Worm (Caenorhabditis elegans) whole organism, young adult: ENCODE results near the gene srg-38.

Experiments used
- B0019.2 ChIP-seq: fragments of 200-800 bp; sonication (Bioruptor generic); conservative IDR thresholded peaks from 2 replicates; pipeline ENCODE4 v1.3.6; 2022; ENCODE audit warnings: missing genetic modification reagents, missing genetic modification characterization, missing compliant biosample characterization
- D2030.7 ChIP-seq: fragments of 200-800 bp; sonication (Bioruptor generic); IDR thresholded peaks from 2 replicates; pipeline ENCODE4 v1.3.6; 2022; ENCODE audit warnings: missing genetic modification reagents, missing genetic modification characterization, missing compliant biosample characterization
- F22D6.2 ChIP-seq: sonication (generic microtip); optimal IDR thresholded peaks from 2 replicates; lab custom pipeline; 2016; ENCODE audit warnings: mild to moderate bottlenecking, missing genetic modification characterization, missing compliant biosample characterization
- F57C9.4 ChIP-seq: sonication (generic microtip); optimal IDR thresholded peaks from 2 replicates; lab custom pipeline; 2017; ENCODE audit warnings: mild to moderate bottlenecking, missing genetic modification characterization, missing compliant biosample characterization
- K11D2.4 ChIP-seq: fragments of 200-800 bp; sonication (Bioruptor generic); IDR thresholded peaks from 2 replicates; pipeline ENCODE4 v1.3.6; 2022; ENCODE audit warnings: missing genetic modification reagents, missing genetic modification characterization, missing compliant biosample characterization
- T26A5.8 ChIP-seq: sonication (generic microtip); optimal IDR thresholded peaks from 2 replicates; lab custom pipeline; 2016; ENCODE audit warnings: missing genetic modification characterization, missing compliant biosample characterization
- Y79H2A.3 ChIP-seq: fragments of 200-800 bp; sonication (Bioruptor generic); conservative IDR thresholded peaks from 2 replicates; pipeline ENCODE4 v1.3.6; 2022; ENCODE audit warnings: missing genetic modification reagents, missing genetic modification characterization, missing compliant biosample characterization
- Y95B8A.8 ChIP-seq: fragments of 200-800 bp; sonication (Bioruptor generic); IDR thresholded peaks from 2 replicates; pipeline ENCODE4 v1.3.6; 2022; ENCODE audit warnings: missing genetic modification reagents, missing genetic modification characterization, missing compliant biosample characterization
- atf-7 ChIP-seq: sonication (generic microtip); optimal IDR thresholded peaks from 2 replicates; lab custom pipeline; 2017; ENCODE audit warnings: mild to moderate bottlenecking, missing genetic modification characterization, missing compliant biosample characterization
- bed-1 ChIP-seq: fragments of 200-800 bp; sonication (Bioruptor generic); IDR thresholded peaks from 2 replicates; pipeline ENCODE4 v1.3.6; 2022; ENCODE audit warnings: missing genetic modification reagents, missing genetic modification characterization, missing compliant biosample characterization
- ccch-3 ChIP-seq: fragments of 200-800 bp; sonication (Bioruptor generic); optimal IDR thresholded peaks from 2 replicates; lab custom pipeline; 2018; ENCODE audit warnings: mild to moderate bottlenecking, missing genetic modification characterization, missing compliant biosample characterization
- cebp-1 ChIP-seq, 2 experiments: fragments of 200-800 bp in 1 of 2; sonication (Bioruptor generic) in 1 of 2; sonication (generic microtip) in 1 of 2; IDR thresholded peaks in 1 of 2; optimal IDR thresholded peaks in 1 of 2; 2 replicates each; pipeline versions ENCODE4 v1.3.6 to Lab custom; 2017 to 2022; ENCODE audit warnings: missing compliant biosample characterization in 2 of 2, missing genetic modification characterization in 2 of 2, mild to moderate bottlenecking in 1 of 2, missing genetic modification reagents in 1 of 2, moderate library complexity in 1 of 2
- chd-7 ChIP-seq: sonication (generic microtip); optimal IDR thresholded peaks from 2 replicates; lab custom pipeline; 2016; ENCODE audit warnings: mild to moderate bottlenecking, missing genetic modification characterization, moderate library complexity, missing compliant biosample characterization
- efl-1 ChIP-seq: fragments of 150-350 bp; optimal IDR thresholded peaks from 2 replicates; lab custom pipeline; 2014; ENCODE audit warnings: missing biosample characterization, missing genetic modification reagents, missing genetic modification characterization
- egl-18 ChIP-seq: fragments of 200-800 bp; sonication (Bioruptor generic); IDR thresholded peaks from 2 replicates; pipeline ENCODE4 v1.3.6; 2022; ENCODE audit warnings: missing genetic modification reagents, missing genetic modification characterization, missing compliant biosample characterization
- egrh-3 ChIP-seq: fragments of 200-800 bp; sonication (Bioruptor generic); IDR thresholded peaks from 2 replicates; pipeline ENCODE4 v1.3.6; 2022; ENCODE audit warnings: missing genetic modification reagents, missing genetic modification characterization, missing compliant biosample characterization
- ets-4 ChIP-seq: fragments of 200-800 bp; sonication (Bioruptor generic); optimal IDR thresholded peaks from 2 replicates; lab custom pipeline; 2018; ENCODE audit warnings: mild to moderate bottlenecking, missing genetic modification characterization, missing compliant biosample characterization
- hlh-12 ChIP-seq: sonication (generic microtip); optimal IDR thresholded peaks from 2 replicates; lab custom pipeline; 2016; ENCODE audit warnings: missing genetic modification characterization, missing compliant biosample characterization
- hmg-1.2 ChIP-seq: fragments of 200-800 bp; sonication (Bioruptor generic); IDR thresholded peaks from 2 replicates; pipeline ENCODE4 v1.3.6; 2022; ENCODE audit warnings: missing genetic modification reagents, missing genetic modification characterization, missing compliant biosample characterization
- hsf-1 ChIP-seq: fragments of 200-800 bp; sonication (Bioruptor generic); IDR thresholded peaks from 2 replicates; pipeline ENCODE4 v1.3.6; 2022; ENCODE audit warnings: missing genetic modification reagents, missing genetic modification characterization, missing compliant biosample characterization
- lin-26 ChIP-seq: fragments of 200-800 bp; sonication (Bioruptor generic); IDR thresholded peaks from 2 replicates; pipeline ENCODE4 v1.3.6; 2022; ENCODE audit warnings: missing genetic modification reagents, missing genetic modification characterization, missing compliant biosample characterization
- lin-35 ChIP-seq, 3 experiments: fragments of 150-350 bp in 2 of 3; sonication (generic microtip) in 1 of 3; optimal IDR thresholded peaks; 2 replicates each; lab custom pipeline; 2014 to 2018; ENCODE audit warnings: missing biosample characterization in 3 of 3, missing genetic modification characterization in 3 of 3, missing genetic modification reagents in 3 of 3
- lin-40 ChIP-seq: sonication (generic microtip); optimal IDR thresholded peaks from 2 replicates; lab custom pipeline; 2016; ENCODE audit warnings: missing genetic modification characterization, mild to moderate bottlenecking, missing compliant biosample characterization, missing genotype, missing genetic modification reagents
- lin-54 ChIP-seq: fragments of 200-800 bp; sonication (Bioruptor generic); optimal IDR thresholded peaks from 2 replicates; lab custom pipeline; 2018; ENCODE audit warnings: mild to moderate bottlenecking, missing genetic modification characterization, missing compliant biosample characterization
- lir-1 ChIP-seq: fragments of 200-800 bp; sonication (Bioruptor generic); conservative IDR thresholded peaks from 2 replicates; pipeline ENCODE4 v1.3.6; 2022; ENCODE audit warnings: missing genetic modification reagents, missing genetic modification characterization, missing compliant biosample characterization
- madf-10 ChIP-seq: sonication (generic microtip); optimal IDR thresholded peaks from 2 replicates; lab custom pipeline; 2016; ENCODE audit warnings: mild to moderate bottlenecking, missing genetic modification characterization, missing compliant biosample characterization
- madf-3 ChIP-seq: fragments of 200-800 bp; sonication (Bioruptor generic); IDR thresholded peaks from 2 replicates; pipeline ENCODE4 v1.3.6; 2022; ENCODE audit warnings: missing genetic modification reagents, missing genetic modification characterization, missing compliant biosample characterization
- mcd-1 ChIP-seq: fragments of 200-800 bp; sonication (Bioruptor generic); IDR thresholded peaks from 2 replicates; pipeline ENCODE4 v1.3.6; 2022; ENCODE audit warnings: missing genetic modification reagents, missing genetic modification characterization, missing compliant biosample characterization
- nfya-1 ChIP-seq: sonication (generic microtip); optimal IDR thresholded peaks from 2 replicates; lab custom pipeline; 2017; ENCODE audit warnings: antibody characterized with exemption, missing compliant biosample characterization, missing genetic modification characterization, borderline replicate concordance; ENCODE audit not compliant: insufficient read depth
- nfya-2 ChIP-seq: fragments of 200-800 bp; sonication (Bioruptor generic); IDR thresholded peaks from 2 replicates; pipeline ENCODE4 v1.3.6; 2022; ENCODE audit warnings: missing genetic modification reagents, missing genetic modification characterization, missing compliant biosample characterization
- nhr-90 ChIP-seq: sonication (generic microtip); optimal IDR thresholded peaks from 2 replicates; lab custom pipeline; 2016; ENCODE audit warnings: missing genotype, mild to moderate bottlenecking, missing genetic modification characterization, missing compliant biosample characterization
- pha-4 ChIP-seq: fragments of 150-350 bp; sonication (generic microtip); optimal IDR thresholded peaks from 2 replicates; lab custom pipeline; 2014; ENCODE audit warnings: missing biosample characterization, missing genetic modification reagents, missing genetic modification characterization
- rec-8 ChIP-seq, 2 experiments: sonication (generic microtip); optimal IDR thresholded peaks; 2 replicates each; lab custom pipeline; 2016; ENCODE audit warnings: mild to moderate bottlenecking in 2 of 2, missing genetic modification characterization in 2 of 2, missing genetic modification reagents in 2 of 2, missing genotype in 2 of 2, missing biosample characterization in 1 of 2, missing compliant biosample characterization in 1 of 2, moderate library complexity in 1 of 2
- repo-1 ChIP-seq: sonication (generic microtip); optimal IDR thresholded peaks from 2 replicates; lab custom pipeline; 2017; ENCODE audit warnings: mild to moderate bottlenecking, missing genetic modification characterization, missing compliant biosample characterization
- rpc-1 ChIP-seq, 2 experiments: fragments of 150-350 bp in 1 of 2; sonication (generic microtip) in 1 of 2; optimal IDR thresholded peaks; 2 replicates each; lab custom pipeline; 2014 to 2018; ENCODE audit warnings: missing biosample characterization in 1 of 2, missing genetic modification characterization in 1 of 2, missing genetic modification reagents in 1 of 2, missing genotype in 1 of 2
- sdz-38 ChIP-seq: sonication (generic microtip); optimal IDR thresholded peaks from 2 replicates; lab custom pipeline; 2016; ENCODE audit warnings: missing genotype, missing genetic modification characterization, missing compliant biosample characterization
- snpc-3.4 ChIP-seq: sonication (generic microtip); optimal IDR thresholded peaks from 2 replicates; lab custom pipeline; 2017; ENCODE audit warnings: missing genetic modification characterization, mild to moderate bottlenecking, missing compliant biosample characterization, antibody characterized with exemption, moderate library complexity, missing genotype, missing genetic modification reagents
- somi-1 ChIP-seq: fragments of 200-800 bp; sonication (Bioruptor generic); optimal IDR thresholded peaks from 2 replicates; lab custom pipeline; 2018; ENCODE audit warnings: mild to moderate bottlenecking, missing genetic modification characterization, missing compliant biosample characterization
- tlf-1 ChIP-seq: fragments of 200-800 bp; sonication (Bioruptor generic); optimal IDR thresholded peaks from 2 replicates; lab custom pipeline; 2018; ENCODE audit warnings: mild to moderate bottlenecking, missing genetic modification characterization, missing compliant biosample characterization
- unc-62 ChIP-seq: fragments of 150-350 bp; optimal IDR thresholded peaks from 2 replicates; lab custom pipeline; 2014; ENCODE audit warnings: missing biosample characterization, missing genetic modification reagents, missing genetic modification characterization
- zfh-2 ChIP-seq: fragments of 200-800 bp; sonication (Bioruptor generic); conservative IDR thresholded peaks from 2 replicates; pipeline ENCODE4 v1.3.6; 2022; ENCODE audit warnings: missing genetic modification reagents, missing genetic modification characterization, missing compliant biosample characterization
- ztf-18 ChIP-seq: sonication (generic microtip); optimal IDR thresholded peaks from 2 replicates; lab custom pipeline; 2016; ENCODE audit warnings: missing genotype, mild to moderate bottlenecking, missing genetic modification characterization, missing compliant biosample characterization
- ztf-22 ChIP-seq: fragments of 200-800 bp; sonication (Bioruptor generic); optimal IDR thresholded peaks from 2 replicates; lab custom pipeline; 2018; ENCODE audit warnings: mild to moderate bottlenecking, missing genetic modification characterization, moderate library complexity, missing compliant biosample characterization
- ztf-25 ChIP-seq: fragments of 200-800 bp; sonication (Bioruptor generic); IDR thresholded peaks from 2 replicates; pipeline ENCODE4 v1.3.6; 2022; ENCODE audit warnings: missing genetic modification reagents, missing genetic modification characterization, missing compliant biosample characterization
- ztf-26 ChIP-seq: sonication (generic microtip); optimal IDR thresholded peaks from 2 replicates; lab custom pipeline; 2017; ENCODE audit warnings: missing genetic modification characterization, missing compliant biosample characterization

The srg-38 gene

DNA sequence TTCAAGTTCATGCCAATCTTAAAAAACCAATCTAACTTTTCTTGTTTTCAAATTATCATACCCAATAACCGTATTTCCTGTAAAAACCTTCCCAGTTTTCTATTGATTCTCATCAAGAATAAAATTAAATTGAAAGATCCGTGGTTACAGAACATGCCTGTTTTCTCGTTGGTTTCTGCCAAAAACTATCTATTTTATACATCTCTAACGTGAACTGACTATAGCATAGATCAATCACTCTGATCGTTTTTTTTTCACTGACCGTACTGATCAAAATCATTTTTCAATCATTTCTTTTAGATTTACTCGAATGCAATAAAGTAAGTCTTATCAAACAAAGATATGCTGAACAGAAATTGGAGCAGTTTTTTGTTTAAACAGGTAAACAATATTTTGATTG is 30.5 kb downstream of the srg-38 start, which contains the start of gene C06H2.2:
C06H2.2 (plus strand) TSS at position 301 of the 400 bp plus-strand sequence.
- no peak for TF ChIP-seq cebp-1 (GFP tag; IDR thresholded peaks at IDR 0.05; lab: Robert Waterston, UW)
- TF ChIP-seq cebp-1 (tag; optimal IDR thresholded peaks at IDR 0.05; lab: Kevin White, UChicago): no peak

DNA sequence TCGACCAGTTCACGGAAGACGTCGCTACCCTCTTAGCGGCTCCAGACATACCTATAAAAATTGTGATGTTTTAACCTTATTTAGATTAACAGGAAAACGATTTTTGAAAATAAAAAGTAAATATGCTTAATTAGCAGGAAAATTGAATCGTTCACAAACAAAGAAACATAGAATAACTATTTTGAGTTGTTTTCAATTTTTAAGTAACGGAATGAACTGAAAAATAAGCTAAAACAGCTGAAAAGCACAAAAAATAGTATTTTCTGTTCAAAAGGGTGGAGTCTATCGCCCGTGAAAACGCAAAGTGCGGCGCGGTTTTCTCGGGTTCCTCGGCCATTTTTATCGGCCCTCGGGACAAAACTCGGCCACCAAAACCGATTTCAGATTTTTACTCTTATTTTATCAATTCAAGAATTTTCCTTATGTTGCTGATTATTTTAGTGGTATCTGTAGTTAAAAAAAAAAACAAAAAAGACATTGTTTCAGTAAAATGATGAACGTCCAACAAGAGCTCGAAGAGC is 31.6 kb downstream of the srg-38 start, which contains the start of the genes atp-5 and lmtr-3:
atp-5 (minus strand) TSS at position 51 of the 521 bp plus-strand sequence.
lmtr-3 (plus strand) TSS at position 370 of the 521 bp plus-strand sequence.
- TF ChIP-seq Y95B8A.8 (GFP tag; lab: Robert Waterston, UW) (no peak), hmg-1.2 (GFP tag; lab: Robert Waterston, UW) (no peak; the same call in 1 of the 2 replicates), lin-26 (GFP tag; lab: Robert Waterston, UW) (peak; percentile 33; the same call in 1 of the 2 replicates), hsf-1 (GFP tag; lab: Robert Waterston, UW) (no peak), pha-4 (tag; lab: Kevin White, UChicago) (no peak), egrh-3 (peak; percentile 67), nfya-1 (no peak), repo-1 (no peak), nhr-90 (no peak), ets-4 (GFP tag; lab: Kevin White, UChicago) (no peak), B0019.2 (GFP tag; lab: Robert Waterston, UW) (peak; percentile 76), chd-7 (tag; lab: Kevin White, UChicago) (no peak), zfh-2 (GFP tag; lab: Robert Waterston, UW) (no peak), efl-1 (peak; percentile 37), lin-54 (GFP tag; lab: Kevin White, UChicago) (peak; percentile 67), Y79H2A.3 (GFP tag; lab: Robert Waterston, UW) (peak; percentile 74; the same call in 1 of the 2 replicates), rec-8 (tag; optimal IDR thresholded peaks at IDR 0.05; lab: Kevin White, UChicago) (peak; percentile 64 to 74), lin-40 (tag; lab: Kevin White, UChicago) (peak; percentile 28), somi-1 (GFP tag; lab: Kevin White, UChicago) (peak; percentile 4), sdz-38 (tag; lab: Kevin White, UChicago) (no peak), mcd-1 (GFP tag; lab: Robert Waterston, UW) (peak; percentile 64), lir-1 (peak; percentile 65; the same call in 1 of the 2 replicates), snpc-3.4 (tag; lab: Kevin White, UChicago) (peak; percentile 36), egl-18 (GFP tag; lab: Robert Waterston, UW) (no peak), F57C9.4 (tag; lab: Kevin White, UChicago) (no peak), unc-62 (GFP tag; lab: Kevin White, UChicago) (no peak), T26A5.8 (tag; lab: Kevin White, UChicago) (no peak), bed-1 (GFP tag; lab: Robert Waterston, UW) (no peak), ztf-22 (GFP tag; lab: Kevin White, UChicago) (no peak), nfya-2 (GFP tag; lab: Robert Waterston, UW) (no peak), D2030.7 (GFP tag; lab: Robert Waterston, UW) (peak; percentile 85), madf-10 (peak; percentile 68), rpc-1 (optimal IDR thresholded peaks at IDR 0.05; lab: Kevin White, UChicago) (peak; percentile 16), rpc-1 (tag; optimal IDR thresholded peaks at IDR 0.05; lab: Kevin White, UChicago) (no peak), K11D2.4 (GFP tag; lab: Robert Waterston, UW) (peak; percentile 63; the same call in 1 of the 2 replicates), lin-35 (GFP tag; optimal IDR thresholded peaks at IDR 0.05; lab: Kevin White, UChicago) (peak in 1 of 3 experiments; percentile 24), ztf-18 (tag; lab: Kevin White, UChicago) (peak; percentile 48), tlf-1 (GFP tag; lab: Kevin White, UChicago) (peak; percentile 30), ztf-26 (tag; lab: Kevin White, UChicago) (no peak), atf-7 (tag; lab: Kevin White, UChicago) (no peak), hlh-12 (tag; lab: Kevin White, UChicago) (no peak), F22D6.2 (tag; lab: Kevin White, UChicago) (no peak), madf-3 (0 out of 2 replicates have a peak, but pooled peaks have one; percentile 58), ztf-25 (peak; percentile 90), ccch-3 (GFP tag; lab: Kevin White, UChicago) (peak; percentile 23)
